Fruit fly (Drosophila melanogaster) whole organism, wandering third instar larva: ENCODE measurements around the gene gammaTub37C.

Experiments used
- CG32264 ChIP-seq: fragments of 200-800 bp; sonication (Bioruptor generic); optimal IDR thresholded peaks from 2 replicates; lab custom pipeline; 2016; ENCODE audit warnings: missing biosample characterization, missing genetic modification characterization
- Dfd ChIP-seq: fragments of >200 bp; optimal IDR thresholded peaks from 2 replicates; lab custom pipeline; 2017; ENCODE audit warnings: missing biosample characterization, missing genetic modification characterization
- Hr78 ChIP-seq: fragments of >200 bp; optimal IDR thresholded peaks from 2 replicates; lab custom pipeline; 2017; ENCODE audit warnings: missing biosample characterization, missing genetic modification characterization
- br ChIP-seq: fragments of 200-800 bp; sonication (Bioruptor generic); optimal IDR thresholded peaks from 2 replicates; lab custom pipeline; 2016; ENCODE audit warnings: missing biosample characterization, missing genetic modification characterization
- pan ChIP-seq: fragments of >200 bp; optimal IDR thresholded peaks from 2 replicates; lab custom pipeline; 2017
- woc ChIP-seq: sonication (Bioruptor generic); optimal IDR thresholded peaks from 2 replicates; lab custom pipeline; 2016; ENCODE audit warnings: missing biosample characterization, mild to moderate bottlenecking, missing genetic modification characterization

dm6 chr2L:19182710-19183109, 2.8 kb downstream of the gammaTub37C start, which contains the start of gene CG42688:
- TF ChIP-seq CG32264 (GFP tag; lab: Kevin White, UChicago) (no peak), Dfd (GFP tag; lab: Kevin White, UChicago) (no peak), Hr78 (GFP tag; lab: Kevin White, UChicago) (no peak), woc (GFP tag; lab: Kevin White, UChicago) (no peak), pan (lab: Kevin White, UChicago) (no peak), br (GFP tag; lab: Kevin White, UChicago) (no peak)
